Fruit fly (Drosophila melanogaster) whole organism, embryonic: Measurements from ENCODE around the gene CG31792.

Source experiments
- Atf6 ChIP-seq: fragments of 200-800 bp; sonication (Bioruptor generic); IDR thresholded peaks from 2 replicates; pipeline ENCODE4 v1.3.6; 2022; ENCODE audit warnings: missing biosample characterization, missing genetic modification characterization
- Blimp-1 ChIP-seq: fragments of 200-800 bp; sonication (Bioruptor generic); optimal IDR thresholded peaks from 3 replicates; lab custom pipeline; 2018; ENCODE audit warnings: missing biosample characterization, missing genetic modification characterization, mild to moderate bottlenecking, moderate library complexity, missing genetic modification reagents
- CG2875 ChIP-seq: fragments of 200-800 bp; sonication (Bioruptor generic); optimal IDR thresholded peaks from 2 replicates; lab custom pipeline; 2017; ENCODE audit warnings: missing biosample characterization, mild to moderate bottlenecking, missing genetic modification characterization, missing genetic modification reagents
- CG3407 ChIP-seq: fragments of 200-800 bp; sonication (Bioruptor generic); optimal IDR thresholded peaks from 2 replicates; lab custom pipeline; 2018; ENCODE audit warnings: missing biosample characterization, mild to moderate bottlenecking, missing genetic modification characterization
- CG34422 ChIP-seq: fragments of 200-800 bp; sonication (Bioruptor generic); IDR thresholded peaks from 3 replicates; pipeline ENCODE4 v1.3.6; 2022; ENCODE audit warnings: missing biosample characterization, missing genetic modification characterization
- CG3847 ChIP-seq: fragments of 200-800 bp; sonication (Bioruptor generic); IDR thresholded peaks from 2 replicates; pipeline ENCODE4 v1.3.6; 2022; ENCODE audit warnings: missing biosample characterization, missing genetic modification characterization
- CG4282 ChIP-seq: fragments of 200-800 bp; sonication (Bioruptor generic); optimal IDR thresholded peaks from 2 replicates; lab custom pipeline; 2016; ENCODE audit warnings: missing biosample characterization, missing genetic modification characterization
- CG6854 ChIP-seq: fragments of 200-800 bp; sonication (Bioruptor generic); optimal IDR thresholded peaks from 3 replicates; lab custom pipeline; 2017; ENCODE audit warnings: missing biosample characterization, mild to moderate bottlenecking, missing genetic modification characterization
- CG8359 ChIP-seq: fragments of 200-800 bp; sonication (Bioruptor generic); optimal IDR thresholded peaks from 2 replicates; lab custom pipeline; 2017; ENCODE audit warnings: missing biosample characterization, mild to moderate bottlenecking, missing genetic modification characterization, borderline replicate concordance
- CG8765 ChIP-seq: fragments of 200-800 bp; sonication (Bioruptor generic); IDR thresholded peaks from 2 replicates; pipeline ENCODE4 v1.3.6; 2022; ENCODE audit warnings: missing biosample characterization, missing genetic modification characterization
- CG8944 ChIP-seq: fragments of 200-800 bp; sonication (Bioruptor generic); optimal IDR thresholded peaks from 3 replicates; lab custom pipeline; 2016; ENCODE audit warnings: missing biosample characterization, missing genetic modification characterization
- E2f2 ChIP-seq: fragments of 200-800 bp; sonication (Bioruptor generic); IDR thresholded peaks from 2 replicates; pipeline ENCODE4 v1.3.6; 2022; ENCODE audit warnings: missing biosample characterization, missing genetic modification characterization
- ERR ChIP-seq: fragments of 200-800 bp; sonication (Bioruptor generic); optimal IDR thresholded peaks from 2 replicates; lab custom pipeline; 2016; ENCODE audit warnings: missing biosample characterization, missing genetic modification characterization
- Ets65A ChIP-seq: fragments of 200-800 bp; sonication (Bioruptor generic); peaks from one replicate; lab custom pipeline; 2016; ENCODE audit warnings: missing biosample characterization, missing genetic modification characterization
- GATAe ChIP-seq: fragments of 200-800 bp; sonication (Bioruptor generic); conservative IDR thresholded peaks from 2 replicates; pipeline ENCODE4 v1.3.6; 2022; ENCODE audit warnings: missing biosample characterization, missing genetic modification characterization
- Gsc ChIP-seq: fragments of 200-800 bp; sonication (Bioruptor generic); IDR thresholded peaks from 2 replicates; pipeline ENCODE4 v1.3.6; 2022; ENCODE audit warnings: missing biosample characterization, missing genetic modification characterization
- Oli ChIP-seq: fragments of 200-800 bp; sonication (Bioruptor generic); optimal IDR thresholded peaks from 2 replicates; lab custom pipeline; 2018; ENCODE audit warnings: missing biosample characterization, mild to moderate bottlenecking, missing genetic modification characterization, moderate library complexity
- Optix ChIP-seq: fragments of 200-800 bp; sonication (Bioruptor generic); IDR thresholded peaks from 3 replicates; pipeline ENCODE4 v1.3.6; 2022; ENCODE audit warnings: missing biosample characterization, missing genetic modification characterization
- Side ChIP-seq: fragments of 200-800 bp; sonication (Bioruptor generic); optimal IDR thresholded peaks from 2 replicates; lab custom pipeline; 2016; ENCODE audit warnings: missing biosample characterization, missing genetic modification characterization
- Spps ChIP-seq: fragments of 200-800 bp; sonication (Bioruptor generic); optimal IDR thresholded peaks from 2 replicates; lab custom pipeline; 2018; ENCODE audit warnings: missing biosample characterization, mild to moderate bottlenecking, missing genetic modification characterization
- Taf1 ChIP-seq: fragments of 200-800 bp; sonication (Bioruptor generic); IDR thresholded peaks from 2 replicates; pipeline ENCODE4 v1.3.6; 2022; ENCODE audit warnings: missing biosample characterization, missing genetic modification characterization
- Xbp1 ChIP-seq: fragments of 200-800 bp; sonication (Bioruptor generic); optimal IDR thresholded peaks from 3 replicates; lab custom pipeline; 2016; ENCODE audit warnings: missing biosample characterization, mild to moderate bottlenecking, missing genetic modification characterization
- az2 ChIP-seq: fragments of 200-800 bp; sonication (Bioruptor generic); optimal IDR thresholded peaks from 3 replicates; lab custom pipeline; 2016; ENCODE audit warnings: missing biosample characterization, missing genetic modification characterization
- bcd ChIP-seq: fragments of 200-800 bp; sonication (Bioruptor generic); optimal IDR thresholded peaks from 2 replicates; lab custom pipeline; 2017; ENCODE audit warnings: missing biosample characterization, mild to moderate bottlenecking, missing genetic modification characterization
- chm ChIP-seq: fragments of 200-800 bp; sonication (Bioruptor generic); IDR thresholded peaks from 2 replicates; pipeline ENCODE4 v1.3.6; 2022; ENCODE audit warnings: missing biosample characterization, missing genetic modification characterization
- crc ChIP-seq: fragments of 200-800 bp; sonication (Bioruptor generic); optimal IDR thresholded peaks from 2 replicates; lab custom pipeline; 2016; ENCODE audit warnings: missing biosample characterization, missing genetic modification characterization
- crol ChIP-seq: fragments of 200-800 bp; sonication (Bioruptor generic); IDR thresholded peaks from 2 replicates; pipeline ENCODE4 v1.3.6; 2022; ENCODE audit warnings: missing biosample characterization, missing genetic modification characterization
- da ChIP-seq: fragments of 200-800 bp; sonication (Bioruptor generic); optimal IDR thresholded peaks from 2 replicates; lab custom pipeline; 2016; ENCODE audit warnings: missing biosample characterization, missing genetic modification characterization
- danr ChIP-seq: fragments of 200-800 bp; sonication (Bioruptor generic); IDR thresholded peaks from 2 replicates; pipeline ENCODE4 v1.3.6; 2022; ENCODE audit warnings: missing biosample characterization, missing genetic modification characterization
- en ChIP-seq: fragments of 200-800 bp; sonication (Bioruptor generic); optimal IDR thresholded peaks from 2 replicates; lab custom pipeline; 2016; ENCODE audit warnings: missing biosample characterization, missing genetic modification characterization
- esg ChIP-seq: fragments of 200-800 bp; sonication (Bioruptor generic); conservative IDR thresholded peaks from 2 replicates; pipeline ENCODE4 v1.3.6; 2022; ENCODE audit warnings: missing biosample characterization, missing genetic modification characterization
- eyg ChIP-seq: fragments of 200-800 bp; sonication (Bioruptor generic); optimal IDR thresholded peaks from 3 replicates; lab custom pipeline; 2016; ENCODE audit warnings: missing biosample characterization, missing genetic modification characterization
- fd64A ChIP-seq: fragments of 200-800 bp; sonication (Bioruptor generic); optimal IDR thresholded peaks from 3 replicates; lab custom pipeline; 2018; ENCODE audit warnings: missing biosample characterization, mild to moderate bottlenecking, missing genetic modification characterization
- fd96Cb ChIP-seq: fragments of 200-800 bp; sonication (Bioruptor generic); optimal IDR thresholded peaks from 2 replicates; lab custom pipeline; 2018; ENCODE audit warnings: missing biosample characterization, mild to moderate bottlenecking, missing genetic modification characterization, moderate library complexity
- gcm2 ChIP-seq: fragments of 200-800 bp; sonication (Bioruptor generic); optimal IDR thresholded peaks from 2 replicates; lab custom pipeline; 2016; ENCODE audit warnings: missing biosample characterization, missing genetic modification characterization
- gem ChIP-seq: fragments of 200-800 bp; sonication (Bioruptor generic); optimal IDR thresholded peaks from 2 replicates; lab custom pipeline; 2019; ENCODE audit warnings: missing biosample characterization, mild to moderate bottlenecking, missing genetic modification characterization, moderate library complexity
- jumu ChIP-seq: fragments of 200-800 bp; sonication (Bioruptor generic); optimal IDR thresholded peaks from 3 replicates; lab custom pipeline; 2016; ENCODE audit warnings: missing biosample characterization, missing genetic modification characterization
- lov ChIP-seq, 2 experiments: fragments of 200-800 bp in 1 of 2; fragments of >200 bp in 1 of 2; sonication (Bioruptor generic) in 1 of 2; IDR thresholded peaks in 1 of 2; optimal IDR thresholded peaks in 1 of 2; 2 replicates in 1 of 2; 3 replicates in 1 of 2; pipeline versions ENCODE4 v1.3.6 to Lab custom; 2017 to 2022; ENCODE audit warnings: missing biosample characterization in 1 of 2, missing genetic modification characterization in 1 of 2
- luna ChIP-seq: fragments of 200-800 bp; sonication (Bioruptor generic); optimal IDR thresholded peaks from 2 replicates; lab custom pipeline; 2016; ENCODE audit warnings: missing biosample characterization, missing genetic modification characterization
- mirr ChIP-seq: fragments of 200-800 bp; sonication (Bioruptor generic); optimal IDR thresholded peaks from 3 replicates; lab custom pipeline; 2018; ENCODE audit warnings: missing biosample characterization, mild to moderate bottlenecking, missing genetic modification characterization
- odd ChIP-seq: fragments of 200-800 bp; sonication (Bioruptor generic); optimal IDR thresholded peaks from 2 replicates; lab custom pipeline; 2017; ENCODE audit warnings: missing biosample characterization, mild to moderate bottlenecking, missing genetic modification characterization
- pan ChIP-seq, 4 experiments: fragments of >200 bp in 3 of 4; fragments of 200-800 bp in 1 of 4; sonication (Bioruptor generic) in 1 of 4; optimal IDR thresholded peaks in 3 of 4; IDR thresholded peaks in 1 of 4; 2 replicates each; pipeline versions ENCODE4 v1.3.6 to Lab custom; 2017 to 2022; ENCODE audit warnings: missing biosample characterization in 2 of 4, missing genetic modification characterization in 2 of 4, mixed read lengths in 1 of 4
- pzg ChIP-seq: fragments of 200-800 bp; sonication (Bioruptor generic); optimal IDR thresholded peaks from 3 replicates; lab custom pipeline; 2018; ENCODE audit warnings: missing biosample characterization, mild to moderate bottlenecking, missing genetic modification characterization, moderate library complexity
- run ChIP-seq: fragments of 200-800 bp; sonication (Bioruptor generic); optimal IDR thresholded peaks from 3 replicates; lab custom pipeline; 2018; ENCODE audit warnings: missing biosample characterization, mild to moderate bottlenecking, missing genetic modification characterization
- sim ChIP-seq: fragments of 200-800 bp; sonication (Bioruptor generic); IDR thresholded peaks from 2 replicates; pipeline ENCODE4 v1.3.6; 2022; ENCODE audit warnings: missing biosample characterization, missing genetic modification characterization
- sisA ChIP-seq: fragments of 200-800 bp; sonication (Bioruptor generic); IDR thresholded peaks from 2 replicates; pipeline ENCODE4 v1.3.6; 2022; ENCODE audit warnings: missing biosample characterization, missing genetic modification characterization
- sna ChIP-seq: fragments of 200-800 bp; sonication (Bioruptor generic); IDR thresholded peaks from 2 replicates; pipeline ENCODE4 v1.3.6; 2022; ENCODE audit warnings: missing biosample characterization, missing genetic modification characterization; ENCODE audit not compliant: partially characterized antibody
- stc ChIP-seq: fragments of 200-800 bp; sonication (Bioruptor generic); IDR thresholded peaks from 2 replicates; pipeline ENCODE4 v1.3.6; 2022; ENCODE audit warnings: missing biosample characterization, missing genetic modification characterization
- trh ChIP-seq: fragments of 200-800 bp; sonication (Bioruptor generic); optimal IDR thresholded peaks from 2 replicates; lab custom pipeline; 2016; ENCODE audit warnings: missing biosample characterization, missing genetic modification characterization
- vvl ChIP-seq: fragments of 200-800 bp; sonication (Bioruptor generic); IDR thresholded peaks from 2 replicates; pipeline ENCODE4 v1.3.6; 2022; ENCODE audit warnings: missing biosample characterization, missing genetic modification characterization

CG31792 gene

dm6 chr2L:19045111-19045560 is 47.9 kb downstream of the CG31792 start, which contains the start of the genes Ttc19 and Acn (continued):
- TF ChIP-seq jumu (GFP tag; lab: Kevin White, UChicago) (peak; percentile 91), az2 (peak; percentile 82), crc (GFP tag; lab: Kevin White, UChicago) (peak; percentile 84), pzg (GFP tag; lab: Kevin White, UChicago) (peak; percentile 73), CG4282 (GFP tag; lab: Kevin White, UChicago) (peak; percentile 89), Blimp-1 (GFP tag; lab: Kevin White, UChicago) (peak; percentile 71), Side (peak; percentile 90), fd96Cb (tag; lab: Kevin White, UChicago) (peak; percentile 60), fd64A (no peak), ERR (GFP tag; lab: Kevin White, UChicago) (peak; percentile 73), stc (peak; percentile 77), GATAe (GFP tag; lab: Robert Waterston, UW) (peak; percentile 42; the same call in 1 of the 2 replicates), lov (optimal IDR thresholded peaks at IDR 0.05; lab: Kevin White, UChicago) (no peak), lov (GFP tag; IDR thresholded peaks at IDR 0.05; lab: Robert Waterston, UW) (peak; percentile 71; the same call in 2 of the 3 replicates), sna (peak; percentile 92), sisA (GFP tag; lab: Robert Waterston, UW) (peak; percentile 84), vvl (GFP tag; lab: Robert Waterston, UW) (peak; percentile 92), CG8944 (GFP tag; lab: Kevin White, UChicago) (peak; percentile 91), Oli (tag; lab: Kevin White, UChicago) (peak; percentile 66), crol (GFP tag; lab: Robert Waterston, UW) (peak; percentile 45), CG3847 (GFP tag; lab: Robert Waterston, UW) (peak; percentile 85), CG34422 (GFP tag; lab: Robert Waterston, UW) (peak; percentile 92), pan (optimal IDR thresholded peaks at IDR 0.05; lab: Kevin White, UChicago) (no peak), pan (GFP tag; optimal IDR thresholded peaks at IDR 0.05 in 1 of 2, IDR thresholded peaks at IDR 0.05 in 1 of 2) (peak in 1 of 2 experiments; percentile 87), CG8765 (peak; percentile 82), chm (GFP tag; lab: Robert Waterston, UW) (peak; percentile 73), bcd (GFP tag; lab: Kevin White, UChicago) (peak; percentile 81), sim (GFP tag; lab: Robert Waterston, UW) (no peak), CG3407 (GFP tag; lab: Kevin White, UChicago) (peak; percentile 60), da (GFP tag; lab: Kevin White, UChicago) (peak; percentile 76), luna (GFP tag; lab: Kevin White, UChicago) (peak; percentile 64), Taf1 (GFP tag; lab: Robert Waterston, UW) (peak; percentile 71), Atf6 (peak; percentile 82), CG2875 (GFP tag; lab: Kevin White, UChicago) (peak; percentile 65), gcm2 (peak; percentile 45), esg (peak; percentile 83), Spps (tag; lab: Kevin White, UChicago) (peak; percentile 65), trh (GFP tag; lab: Kevin White, UChicago) (peak; percentile 56), CG6854 (GFP tag; lab: Kevin White, UChicago) (peak; percentile 33), Xbp1 (peak; percentile 90), CG8359 (GFP tag; lab: Kevin White, UChicago) (peak; percentile 59), mirr (GFP tag; lab: Kevin White, UChicago) (peak; percentile 39), Ets65A (peak; percentile 99), danr (GFP tag; lab: Robert Waterston, UW) (peak; percentile 43; the same call in 1 of the 2 replicates), en (GFP tag; lab: Kevin White, UChicago) (peak; percentile 76), E2f2 (GFP tag; lab: Robert Waterston, UW) (peak; percentile 71), eyg (GFP tag; lab: Kevin White, UChicago) (peak; percentile 88), gem (tag; lab: Kevin White, UChicago) (peak; percentile 88), Optix (peak; percentile 66; the same call in 2 of the 3 replicates), Gsc (0 out of 2 replicates have a peak, but pooled peaks have one; percentile 20), odd (no peak), run (tag; lab: Kevin White, UChicago) (no peak)
